Worm (Caenorhabditis elegans): ENCODE measurements around the gene copz-1.

Gene copz-1

ce11 chrII:10872541-10872940 is at the start of gene copz-1, which contains the start of gene cyn-4 (continued):
- no peak for TF ChIP-seq attf-6 (GFP tag; IDR thresholded peaks at IDR 0.05)

- TF ChIP-seq lin-40 (tag; optimal IDR thresholded peaks at IDR 0.05): peak; percentile 39
- peak in 1 of 2 experiments; percentile 12 for TF ChIP-seq rec-8 (tag; optimal IDR thresholded peaks at IDR 0.05)
- no peak for TF ChIP-seq sdz-38 (tag; optimal IDR thresholded peaks at IDR 0.05)
- no peak for TF ChIP-seq dpff-1 (tag; optimal IDR thresholded peaks at IDR 0.05)
- TF ChIP-seq gei-17 (GFP tag; optimal IDR thresholded peaks at IDR 0.05): no peak
- no peak for TF ChIP-seq F55B11.4 (tag; optimal IDR thresholded peaks at IDR 0.05; ENCODE audit: borderline replicate concordance, insufficient read depth)
- no peak for TF ChIP-seq egl-18 (GFP tag; IDR thresholded peaks at IDR 0.05)
- TF ChIP-seq sptf-2 (GFP tag; optimal IDR thresholded peaks at IDR 0.05): no peak
- no peak for TF ChIP-seq snpc-1.1 (tag; optimal IDR thresholded peaks at IDR 0.05; ENCODE audit: insufficient read depth)
- peak; percentile 10 for TF ChIP-seq snpc-1.3 (tag; optimal IDR thresholded peaks at IDR 0.05; ENCODE audit: insufficient read depth)
- TF ChIP-seq madf-8 (GFP tag; conservative IDR thresholded peaks at IDR 0.05): peak; percentile 46
- TF ChIP-seq snpc-3.4 (tag; optimal IDR thresholded peaks at IDR 0.05): peak; percentile 62
- TF ChIP-seq hlh-26 (GFP tag; conservative IDR thresholded peaks at IDR 0.05): no peak
- TF ChIP-seq dpl-1 (GFP tag; optimal IDR thresholded peaks at IDR 0.05): peak; percentile 81
- TF ChIP-seq lin-35 (GFP tag; optimal IDR thresholded peaks at IDR 0.05): peak in 1 of 3 experiments; percentile 81
- peak; percentile 59 for TF ChIP-seq F33H1.4 (GFP tag; IDR thresholded peaks at IDR 0.05)
- peak; percentile 77 for TF ChIP-seq madf-6 (GFP tag; IDR thresholded peaks at IDR 0.05)
- no peak for TF ChIP-seq ceh-79 (tag; optimal IDR thresholded peaks at IDR 0.05)
- TF ChIP-seq Y79H2A.3 (GFP tag; conservative IDR thresholded peaks at IDR 0.05): no peak
- TF ChIP-seq nhr-90 (tag; optimal IDR thresholded peaks at IDR 0.05): no peak
- TF ChIP-seq ceh-91 (GFP tag; IDR thresholded peaks at IDR 0.05): 0 out of 2 replicates have a peak, but pooled peaks have one; percentile 9
- peak; percentile 33; the same call in 1 of the 2 replicates for TF ChIP-seq attf-3 (GFP tag; conservative IDR thresholded peaks at IDR 0.05)
- peak; percentile 83 for TF ChIP-seq efl-1 (GFP tag; optimal IDR thresholded peaks at IDR 0.05)
- peak; percentile 8 for TF ChIP-seq F23B12.7 (tag; optimal IDR thresholded peaks at IDR 0.05; ENCODE audit: insufficient read depth)
- no peak for TF ChIP-seq cebp-2 (GFP tag; IDR thresholded peaks at IDR 0.05)
- no peak for TF ChIP-seq repo-1 (tag; optimal IDR thresholded peaks at IDR 0.05)
- peak; percentile 66 for TF ChIP-seq lin-54 (GFP tag; optimal IDR thresholded peaks at IDR 0.05)
- no peak for TF ChIP-seq cebp-1 (GFP tag; IDR thresholded peaks at IDR 0.05)
- TF ChIP-seq cebp-1 (tag; optimal IDR thresholded peaks at IDR 0.05): peak; percentile 68
- no peak for TF ChIP-seq egrh-3 (GFP tag; IDR thresholded peaks at IDR 0.05)
- TF ChIP-seq C17E4.6 (GFP tag; IDR thresholded peaks at IDR 0.05): no peak
- TF ChIP-seq dox-1 (GFP tag; IDR thresholded peaks at IDR 0.05): peak; percentile 22; the same call in 1 of the 2 replicates
- TF ChIP-seq snpc-4 (GFP tag; optimal IDR thresholded peaks at IDR 0.05): no peak
- peak in 3 of 4 experiments; percentile 3 to 22 (median 16) for TF ChIP-seq snpc-4 (tag; optimal IDR thresholded peaks at IDR 0.05)
- 0 out of 2 replicates have a peak, but pooled peaks have one; percentile 44 for TF ChIP-seq pbrm-1 (GFP tag; IDR thresholded peaks at IDR 0.05)
- TF ChIP-seq hrde-1 (tag; optimal IDR thresholded peaks at IDR 0.05; ENCODE audit: borderline replicate concordance): no peak
- TF ChIP-seq B0336.3 (GFP tag; IDR thresholded peaks at IDR 0.05): no peak
- TF ChIP-seq lsl-1 (GFP tag; optimal IDR thresholded peaks at IDR 0.05): peak; percentile 62
- TF ChIP-seq attf-5 (GFP tag; optimal IDR thresholded peaks at IDR 0.05): peak; percentile 58
- TF ChIP-seq tbp1 (GFP tag; optimal IDR thresholded peaks at IDR 0.05): no peak
- peak; percentile 62 for TF ChIP-seq mcd-1 (GFP tag; IDR thresholded peaks at IDR 0.05)
Measured at ce11 chrII:10824046-10824445, 48.6 kb upstream of the copz-1 start, which contains the start of the genes R06F6.12 and mix-1. R06F6.12 (minus strand) TSS chrII:10824081. mix-1 (plus strand) TSS chrII:10824246.
